Fruit fly (Drosophila melanogaster): Measurements from ENCODE around the gene deltaCOP.

DNA sequence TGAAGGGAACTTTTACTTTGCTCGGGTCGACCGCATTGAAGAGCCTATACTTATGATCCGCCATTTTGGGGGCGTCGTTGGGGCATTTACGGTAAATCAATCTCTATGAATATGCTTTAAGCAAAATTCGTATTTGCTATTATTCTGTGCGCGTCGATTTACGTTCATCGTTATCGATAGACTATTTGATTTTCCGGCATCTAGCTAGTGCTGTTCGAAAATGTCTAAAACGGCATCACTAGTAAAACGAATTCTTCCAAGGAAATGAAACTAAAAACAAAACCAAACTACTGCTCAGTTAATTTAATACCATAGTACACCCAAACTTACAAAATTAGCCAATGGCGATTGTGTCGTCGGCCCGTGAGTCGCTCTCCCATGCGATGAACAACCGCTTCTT is 4.1 kb upstream of the deltaCOP start, which contains the start of the genes Gcna and MED18:
- TF ChIP-seq CG8478 (optimal IDR thresholded peaks at IDR 0.05) (no peak), CTCF (optimal IDR thresholded peaks at IDR 0.05) (no peak)
